Fruit fly (Drosophila melanogaster) whole organism, larva: Measurements from ENCODE around the gene Sptz.

Experiments
- noc ChIP-seq: fragments of 200-800 bp; sonication (Bioruptor generic); optimal IDR thresholded peaks from 3 replicates; lab custom pipeline; 2019; ENCODE audit warnings: missing biosample characterization, mild to moderate bottlenecking, missing genetic modification characterization, moderate library complexity

Gene Sptz

dm6 chr3R:11421643-11422122 lies at the start of gene Sptz, which contains the start of gene ninaG:
Sptz (plus strand) TSS chr3R:11422092.
ninaG (minus strand) TSS chr3R:11421693.
- peak; percentile 81 for TF ChIP-seq noc (tag; lab: Kevin White, UChicago)

dm6 chr3R:11375142-11375541 lies 46.8 kb upstream of the Sptz start:
- no peak for TF ChIP-seq noc (tag; lab: Kevin White, UChicago)

dm6 chr3R:11378564-11379112 lies 43.3 kb upstream of the Sptz start:
- no peak for TF ChIP-seq noc (tag; lab: Kevin White, UChicago)

dm6 chr3R:11392805-11393204 lies 29.1 kb upstream of the Sptz start:
- TF ChIP-seq noc (tag; lab: Kevin White, UChicago): no peak

dm6 chr3R:11393896-11394295 lies 28.0 kb upstream of the Sptz start:
- TF ChIP-seq noc (tag; lab: Kevin White, UChicago): no peak

dm6 chr3R:11395541-11395940 lies 26.4 kb upstream of the Sptz start:
- no peak for TF ChIP-seq noc (tag; lab: Kevin White, UChicago)

- TF ChIP-seq noc (tag; lab: Kevin White, UChicago): no peak
Measured at dm6 chr3R:11402894-11403293, 19.0 kb upstream of the Sptz start.

- no peak for TF ChIP-seq noc (tag; lab: Kevin White, UChicago)
Measured at dm6 chr3R:11407733-11408134, 14.2 kb upstream of the Sptz start, which contains the start of gene mRpL40. mRpL40 (plus strand) TSS chr3R:11407918.

dm6 chr3R:11409667-11410137 lies 12.2 kb upstream of the Sptz start, which contains the start of the genes mgr and Irbp:
mgr (minus strand) TSS chr3R:11409875.
Irbp (plus strand) TSS chr3R:11410047.
- TF ChIP-seq noc (tag; lab: Kevin White, UChicago): peak; percentile 92

- TF ChIP-seq noc (tag; lab: Kevin White, UChicago): no peak
Measured at dm6 chr3R:11412371-11412770, 9.5 kb upstream of the Sptz start, which contains the start of gene Ipo9. Ipo9 (plus strand) TSS chr3R:11412522.

- TF ChIP-seq noc (tag; lab: Kevin White, UChicago): no peak
Measured at dm6 chr3R:11418568-11418967, 3.3 kb upstream of the Sptz start, which contains the start of the genes bumpel and CG45676. bumpel (minus strand) TSS chr3R:11418668. CG45676 (plus strand) TSS chr3R:11418885.

- TF ChIP-seq noc (tag; lab: Kevin White, UChicago): no peak
Measured at dm6 chr3R:11429814-11430213, 7.9 kb downstream of the Sptz start, which contains the start of gene Dtd. Dtd (plus strand) TSS chr3R:11430061.

- TF ChIP-seq noc (tag; lab: Kevin White, UChicago): no peak
Measured at dm6 chr3R:11430307-11430706, 8.4 kb downstream of the Sptz start.

dm6 chr3R:11431395-11431977 lies 9.6 kb downstream of the Sptz start, which contains the start of the genes RpL24-like and CG5276:
RpL24-like (minus strand) TSS chr3R:11431582.
CG5276 (plus strand) TSS chr3R:11431738.
- no peak for TF ChIP-seq noc (tag; lab: Kevin White, UChicago)

dm6 chr3R:11435537-11436234 lies 13.8 kb downstream of the Sptz start, which contains the start of the genes Exd2 and CG5281:
Exd2 (minus strand) TSS chr3R:11435703.
CG5281 (plus strand) TSS chr3R:11435850.
- TF ChIP-seq noc (tag; lab: Kevin White, UChicago): no peak

dm6 chr3R:11437528-11437927 lies 15.6 kb downstream of the Sptz start, which contains the start of gene CG17230:
CG17230 (plus strand) TSS chr3R:11437785.
- no peak for TF ChIP-seq noc (tag; lab: Kevin White, UChicago)
